Fruit fly (Drosophila melanogaster) whole organism, embryonic: ENCODE data around the gene ps.

Experiments
- Asciz ChIP-seq: fragments of 200-800 bp; sonication (Bioruptor generic); optimal IDR thresholded peaks from 2 replicates; lab custom pipeline; 2017; ENCODE audit warnings: missing biosample characterization, mild to moderate bottlenecking, missing genetic modification characterization, missing genetic modification reagents
- Bgb ChIP-seq: fragments of 200-800 bp; sonication (Bioruptor generic); IDR thresholded peaks from 2 replicates; pipeline ENCODE4 v1.3.6; 2022; ENCODE audit warnings: missing biosample characterization, missing genetic modification characterization; ENCODE audit not compliant: partially characterized antibody
- CG10565 ChIP-seq: fragments of 200-800 bp; sonication (Bioruptor generic); optimal IDR thresholded peaks from 3 replicates; lab custom pipeline; 2016; ENCODE audit warnings: missing biosample characterization, mild to moderate bottlenecking, missing genetic modification characterization
- CG11093 ChIP-seq: fragments of 200-800 bp; sonication (Bioruptor generic); IDR thresholded peaks from 3 replicates; pipeline ENCODE4 v1.3.6; 2022; ENCODE audit warnings: missing biosample characterization, missing genetic modification characterization
- CG12744 ChIP-seq: fragments of 200-800 bp; sonication (Bioruptor generic); optimal IDR thresholded peaks from 2 replicates; lab custom pipeline; 2016; ENCODE audit warnings: missing biosample characterization, missing genetic modification characterization
- CG14860 ChIP-seq: fragments of 200-800 bp; sonication (Bioruptor generic); IDR thresholded peaks from 3 replicates; pipeline ENCODE4 v1.3.6; 2022; ENCODE audit warnings: missing biosample characterization, missing genetic modification characterization; ENCODE audit not compliant: partially characterized antibody
- CG1603 ChIP-seq: fragments of 200-800 bp; sonication (Bioruptor generic); optimal IDR thresholded peaks from 2 replicates; lab custom pipeline; 2019; ENCODE audit warnings: missing biosample characterization, mild to moderate bottlenecking, missing genetic modification characterization, moderate library complexity
- CG16813 ChIP-seq: fragments of 200-800 bp; sonication (Bioruptor generic); IDR thresholded peaks from 3 replicates; pipeline ENCODE4 v1.3.6; 2022; ENCODE audit warnings: missing biosample characterization, missing genetic modification characterization; ENCODE audit not compliant: partially characterized antibody
- CG17912 ChIP-seq: fragments of 200-800 bp; sonication (Bioruptor generic); optimal IDR thresholded peaks from 2 replicates; lab custom pipeline; 2018; ENCODE audit warnings: missing biosample characterization, mild to moderate bottlenecking, missing genetic modification characterization
- CG31365 ChIP-seq: fragments of 200-800 bp; sonication (Bioruptor generic); optimal IDR thresholded peaks from 2 replicates; lab custom pipeline; 2018; ENCODE audit warnings: missing biosample characterization, mild to moderate bottlenecking, missing genetic modification characterization
- CG33557 ChIP-seq: fragments of 200-800 bp; sonication (Bioruptor generic); optimal IDR thresholded peaks from 2 replicates; lab custom pipeline; 2019; ENCODE audit warnings: missing biosample characterization, mild to moderate bottlenecking, missing genetic modification characterization, moderate library complexity
- CG3407 ChIP-seq: fragments of 200-800 bp; sonication (Bioruptor generic); optimal IDR thresholded peaks from 2 replicates; lab custom pipeline; 2018; ENCODE audit warnings: missing biosample characterization, mild to moderate bottlenecking, missing genetic modification characterization
- CG3838 ChIP-seq: fragments of 200-800 bp; sonication (Bioruptor generic); optimal IDR thresholded peaks from 3 replicates; lab custom pipeline; 2016; ENCODE audit warnings: missing biosample characterization, missing genetic modification characterization
- CG6654 ChIP-seq: fragments of 200-800 bp; sonication (Bioruptor generic); optimal IDR thresholded peaks from 2 replicates; lab custom pipeline; 2017; ENCODE audit warnings: missing biosample characterization, mild to moderate bottlenecking, missing genetic modification characterization
- CG6683 ChIP-seq: fragments of 200-800 bp; sonication (Bioruptor generic); optimal IDR thresholded peaks from 2 replicates; lab custom pipeline; 2017; ENCODE audit warnings: missing biosample characterization, mild to moderate bottlenecking, missing genetic modification characterization, missing genetic modification reagents
- CG6765 ChIP-seq: fragments of 200-800 bp; sonication (Bioruptor generic); optimal IDR thresholded peaks from 3 replicates; lab custom pipeline; 2017; ENCODE audit warnings: missing biosample characterization, mild to moderate bottlenecking, missing genetic modification characterization
- CG7963 ChIP-seq: fragments of 200-800 bp; sonication (Bioruptor generic); IDR thresholded peaks from 3 replicates; pipeline ENCODE4 v1.3.6; 2022; ENCODE audit warnings: missing biosample characterization, missing genetic modification characterization; ENCODE audit not compliant: partially characterized antibody
- Camta ChIP-seq: fragments of 200-800 bp; sonication (Bioruptor generic); optimal IDR thresholded peaks from 2 replicates; lab custom pipeline; 2016; ENCODE audit warnings: missing biosample characterization, missing genetic modification characterization
- CrebB ChIP-seq: fragments of 200-800 bp; sonication (Bioruptor generic); optimal IDR thresholded peaks from 3 replicates; lab custom pipeline; 2018; ENCODE audit warnings: missing biosample characterization, mild to moderate bottlenecking, missing genetic modification characterization
- D19B ChIP-seq: fragments of 200-800 bp; sonication (Bioruptor generic); optimal IDR thresholded peaks from 2 replicates; lab custom pipeline; 2017; ENCODE audit warnings: missing biosample characterization, mild to moderate bottlenecking, missing genetic modification characterization
- Dek ChIP-seq: fragments of 200-800 bp; sonication (Bioruptor generic); optimal IDR thresholded peaks from 3 replicates; lab custom pipeline; 2019; ENCODE audit warnings: missing biosample characterization, mild to moderate bottlenecking, missing genetic modification characterization, moderate library complexity
- Dref ChIP-seq: fragments of 200-800 bp; sonication (Bioruptor generic); IDR thresholded peaks from 2 replicates; pipeline ENCODE4 v1.3.6; 2022; ENCODE audit warnings: missing biosample characterization, missing genetic modification characterization
- Drgx ChIP-seq: fragments of 200-800 bp; sonication (Bioruptor generic); IDR thresholded peaks from 2 replicates; pipeline ENCODE4 v1.3.6; 2022; ENCODE audit warnings: missing biosample characterization, missing genetic modification characterization
- Ets65A ChIP-seq: fragments of 200-800 bp; sonication (Bioruptor generic); peaks from one replicate; lab custom pipeline; 2016; ENCODE audit warnings: missing biosample characterization, missing genetic modification characterization
- GATAe ChIP-seq: fragments of 200-800 bp; sonication (Bioruptor generic); conservative IDR thresholded peaks from 2 replicates; pipeline ENCODE4 v1.3.6; 2022; ENCODE audit warnings: missing biosample characterization, missing genetic modification characterization
- H15 ChIP-seq: fragments of 200-800 bp; sonication (Bioruptor generic); IDR thresholded peaks from 3 replicates; pipeline ENCODE4 v1.3.6; 2022; ENCODE audit warnings: missing biosample characterization, missing genetic modification characterization
- HHEX ChIP-seq: fragments of 200-800 bp; sonication (Bioruptor generic); optimal IDR thresholded peaks from 3 replicates; lab custom pipeline; 2017; ENCODE audit warnings: missing biosample characterization, mild to moderate bottlenecking, missing genetic modification characterization, missing genetic modification reagents
- Hand ChIP-seq: fragments of 200-800 bp; sonication (Bioruptor generic); optimal IDR thresholded peaks from 2 replicates; lab custom pipeline; 2017; ENCODE audit warnings: mild to moderate bottlenecking, missing biosample characterization, missing genetic modification reagents, missing genetic modification characterization
- Hey ChIP-seq: fragments of 200-800 bp; sonication (Bioruptor generic); optimal IDR thresholded peaks from 3 replicates; lab custom pipeline; 2018; ENCODE audit warnings: missing biosample characterization, mild to moderate bottlenecking, missing genetic modification characterization
- HmgZ ChIP-seq: fragments of 200-800 bp; sonication (Bioruptor generic); optimal IDR thresholded peaks from 2 replicates; lab custom pipeline; 2018; ENCODE audit warnings: missing biosample characterization, mild to moderate bottlenecking, missing genetic modification characterization
- Hr39 ChIP-seq: fragments of >200 bp; optimal IDR thresholded peaks from 2 replicates; lab custom pipeline; 2017
- Side ChIP-seq: fragments of 200-800 bp; sonication (Bioruptor generic); optimal IDR thresholded peaks from 2 replicates; lab custom pipeline; 2016; ENCODE audit warnings: missing biosample characterization, missing genetic modification characterization
- Spps ChIP-seq: fragments of 200-800 bp; sonication (Bioruptor generic); optimal IDR thresholded peaks from 2 replicates; lab custom pipeline; 2018; ENCODE audit warnings: missing biosample characterization, mild to moderate bottlenecking, missing genetic modification characterization
- Vsx1 ChIP-seq: fragments of 200-800 bp; sonication (Bioruptor generic); optimal IDR thresholded peaks from 2 replicates; lab custom pipeline; 2017; ENCODE audit warnings: missing biosample characterization, mild to moderate bottlenecking, missing genetic modification characterization, missing genetic modification reagents
- ac ChIP-seq: fragments of 200-800 bp; sonication (Bioruptor generic); optimal IDR thresholded peaks from 3 replicates; lab custom pipeline; 2017; ENCODE audit warnings: missing biosample characterization, mild to moderate bottlenecking, missing genetic modification characterization
- ato ChIP-seq: fragments of 200-800 bp; sonication (Bioruptor generic); IDR thresholded peaks from 2 replicates; pipeline ENCODE4 v1.3.6; 2022; ENCODE audit warnings: missing biosample characterization, missing genetic modification characterization; ENCODE audit not compliant: partially characterized antibody
- az2 ChIP-seq: fragments of 200-800 bp; sonication (Bioruptor generic); optimal IDR thresholded peaks from 3 replicates; lab custom pipeline; 2016; ENCODE audit warnings: missing biosample characterization, missing genetic modification characterization
- bbx ChIP-seq: fragments of 200-800 bp; sonication (Bioruptor generic); IDR thresholded peaks from 2 replicates; pipeline ENCODE4 v1.3.6; 2022; ENCODE audit warnings: missing biosample characterization, missing genetic modification characterization; ENCODE audit not compliant: partially characterized antibody
- chm ChIP-seq: fragments of 200-800 bp; sonication (Bioruptor generic); IDR thresholded peaks from 2 replicates; pipeline ENCODE4 v1.3.6; 2022; ENCODE audit warnings: missing biosample characterization, missing genetic modification characterization
- crp ChIP-seq, 2 experiments: fragments of 200-800 bp; sonication (Bioruptor generic); optimal IDR thresholded peaks; 2 replicates in 1 of 2; 3 replicates in 1 of 2; lab custom pipeline; 2017; ENCODE audit warnings: missing biosample characterization in 2 of 2, missing genetic modification characterization in 2 of 2, mild to moderate bottlenecking in 1 of 2, moderate library complexity in 1 of 2
- disco-r ChIP-seq: fragments of 200-800 bp; sonication (Bioruptor generic); optimal IDR thresholded peaks from 2 replicates; lab custom pipeline; 2016; ENCODE audit warnings: missing biosample characterization, missing genetic modification characterization
- fru ChIP-seq: fragments of >200 bp; optimal IDR thresholded peaks from 2 replicates; lab custom pipeline; 2017
- grn ChIP-seq: fragments of 200-800 bp; sonication (Bioruptor generic); optimal IDR thresholded peaks from 3 replicates; lab custom pipeline; 2017; ENCODE audit warnings: missing biosample characterization, missing genetic modification characterization
- inv ChIP-seq: fragments of 200-800 bp; sonication (Bioruptor generic); IDR thresholded peaks from 2 replicates; pipeline ENCODE4 v1.3.6; 2022; ENCODE audit warnings: missing biosample characterization, missing genetic modification characterization; ENCODE audit not compliant: partially characterized antibody
- pan ChIP-seq, 4 experiments: fragments of >200 bp in 3 of 4; fragments of 200-800 bp in 1 of 4; sonication (Bioruptor generic) in 1 of 4; optimal IDR thresholded peaks in 3 of 4; IDR thresholded peaks in 1 of 4; 2 replicates each; pipeline versions ENCODE4 v1.3.6 to Lab custom; 2017 to 2022; ENCODE audit warnings: missing biosample characterization in 2 of 4, missing genetic modification characterization in 2 of 4, mixed read lengths in 1 of 4
- sens ChIP-seq: fragments of 200-800 bp; sonication (Bioruptor generic); peaks from one replicate; lab custom pipeline; 2016; ENCODE audit warnings: missing biosample characterization, missing genetic modification characterization
- toy ChIP-seq: fragments of 200-800 bp; sonication (Bioruptor generic); IDR thresholded peaks from 2 replicates; pipeline ENCODE4 v1.3.6; 2022; ENCODE audit warnings: missing biosample characterization, missing genetic modification characterization
- trh ChIP-seq: fragments of 200-800 bp; sonication (Bioruptor generic); optimal IDR thresholded peaks from 2 replicates; lab custom pipeline; 2016; ENCODE audit warnings: missing biosample characterization, missing genetic modification characterization
- tx ChIP-seq: fragments of 200-800 bp; sonication (Bioruptor generic); optimal IDR thresholded peaks from 2 replicates; lab custom pipeline; 2016; ENCODE audit warnings: missing biosample characterization, missing genetic modification characterization

Gene ps

DNA sequence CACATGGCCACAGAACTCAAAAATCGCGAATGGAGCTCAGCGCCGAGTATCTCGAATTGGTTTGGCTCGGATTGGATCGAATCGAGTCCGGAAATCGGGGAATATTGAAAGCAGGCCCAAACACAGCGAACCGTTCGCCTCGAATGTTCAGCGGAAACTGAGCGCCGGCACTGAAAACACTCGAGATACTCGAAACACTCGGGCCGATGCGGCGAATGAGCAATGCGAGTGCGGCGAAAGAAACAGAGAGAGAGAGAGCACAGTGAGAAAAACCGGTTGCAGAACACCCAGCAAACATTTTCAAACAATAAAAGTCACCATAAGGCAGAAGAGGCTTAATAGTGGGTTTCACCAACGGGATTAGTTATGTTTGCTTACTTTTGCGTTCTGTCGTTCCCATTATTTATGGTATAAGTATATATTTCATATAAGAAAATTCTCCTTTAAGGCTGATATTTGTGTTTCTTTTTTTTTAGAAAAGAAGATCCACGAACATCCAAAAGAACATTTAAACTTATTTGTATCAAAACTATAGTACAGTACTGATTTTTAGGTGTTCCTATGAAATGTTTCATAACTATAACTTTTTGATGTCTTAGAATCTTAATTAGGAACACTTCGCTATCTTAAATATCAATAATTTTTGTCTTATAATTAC is 23.2 kb upstream of the ps start, which contains the start of gene FER (continued):
- TF ChIP-seq CG14860 (GFP tag; lab: Robert Waterston, UW): no peak
- no peak for TF ChIP-seq GATAe
- TF ChIP-seq fru (lab: Kevin White, UChicago): no peak
- TF ChIP-seq CG6654 (GFP tag; lab: Kevin White, UChicago): no peak
- peak; percentile 80 for TF ChIP-seq Ets65A (GFP tag; lab: Kevin White, UChicago)
- peak; percentile 80 for TF ChIP-seq bbx (GFP tag; lab: Robert Waterston, UW)
- no peak for TF ChIP-seq H15
- TF ChIP-seq CG3838 (GFP tag; lab: Kevin White, UChicago): no peak
- peak; percentile 37; the same call in 1 of the 2 replicates for TF ChIP-seq inv
- TF ChIP-seq chm (GFP tag; lab: Robert Waterston, UW): peak; percentile 85
- peak; percentile 11 for TF ChIP-seq CG12744 (GFP tag; lab: Kevin White, UChicago)
- TF ChIP-seq Asciz (GFP tag; lab: Kevin White, UChicago): peak; percentile 63
- peak; percentile 47 for TF ChIP-seq HHEX (GFP tag; lab: Kevin White, UChicago)
- no peak for TF ChIP-seq az2 (GFP tag; lab: Kevin White, UChicago)
- peak; percentile 75 for TF ChIP-seq CrebB (tag; lab: Kevin White, UChicago)
- peak; percentile 12 for TF ChIP-seq Camta (GFP tag; lab: Kevin White, UChicago)
- peak; percentile 85 for TF ChIP-seq Bgb
- no peak for TF ChIP-seq CG3407 (GFP tag; lab: Kevin White, UChicago)
- TF ChIP-seq grn (GFP tag; lab: Kevin White, UChicago): peak; percentile 24
- TF ChIP-seq Hand (GFP tag; lab: Kevin White, UChicago): no peak
- TF ChIP-seq CG6765 (GFP tag; lab: Kevin White, UChicago): peak; percentile 19
- no peak for TF ChIP-seq tx
- TF ChIP-seq Dek (tag; lab: Kevin White, UChicago): peak; percentile 24
- no peak for TF ChIP-seq trh
- TF ChIP-seq CG33557 (GFP tag; lab: Kevin White, UChicago): peak; percentile 21
- TF ChIP-seq sens (GFP tag; lab: Kevin White, UChicago): peak; percentile 84
- TF ChIP-seq CG31365 (tag; lab: Kevin White, UChicago): peak; percentile 14
- peak; percentile 23 for TF ChIP-seq CG17912 (GFP tag; lab: Kevin White, UChicago)
- no peak for TF ChIP-seq CG1603
- TF ChIP-seq disco-r (GFP tag; lab: Kevin White, UChicago): no peak
- TF ChIP-seq HmgZ (tag; lab: Kevin White, UChicago): peak; percentile 63
- TF ChIP-seq CG6683 (GFP tag; lab: Kevin White, UChicago): no peak
- TF ChIP-seq CG16813 (GFP tag; lab: Robert Waterston, UW): peak; percentile 22; the same call in 1 of the 3 replicates
- TF ChIP-seq Spps (tag; lab: Kevin White, UChicago): no peak
- TF ChIP-seq D19B: no peak
- TF ChIP-seq CG11093 (GFP tag; lab: Robert Waterston, UW): no peak
- TF ChIP-seq Hey (tag; lab: Kevin White, UChicago): no peak
- peak; percentile 12 for TF ChIP-seq ac (GFP tag; lab: Kevin White, UChicago)
- peak; percentile 68; the same call in 1 of the 2 replicates for TF ChIP-seq ato
- no peak for TF ChIP-seq Hr39
- peak; percentile 12 for TF ChIP-seq Vsx1 (GFP tag; lab: Kevin White, UChicago)
- TF ChIP-seq Side (GFP tag; lab: Kevin White, UChicago): peak; percentile 51
- TF ChIP-seq toy (GFP tag; lab: Robert Waterston, UW): no peak
- peak; percentile 35; the same call in 1 of the 2 replicates for TF ChIP-seq Drgx (GFP tag; lab: Robert Waterston, UW)
- no peak for TF ChIP-seq Dref
- TF ChIP-seq crp (GFP tag; optimal IDR thresholded peaks at IDR 0.05; lab: Kevin White, UChicago): no peak
- TF ChIP-seq CG10565 (GFP tag; lab: Kevin White, UChicago): no peak
- TF ChIP-seq CG7963 (GFP tag; lab: Robert Waterston, UW): 0 out of 3 replicates have a peak, but pooled peaks have one; percentile 10
- no peak for TF ChIP-seq pan (optimal IDR thresholded peaks at IDR 0.05; lab: Kevin White, UChicago)
- TF ChIP-seq pan (GFP tag; optimal IDR thresholded peaks at IDR 0.05 in 1 of 2, IDR thresholded peaks at IDR 0.05 in 1 of 2): peak in 1 of 2 experiments; percentile 66
